Worm (Caenorhabditis elegans) whole organism, mixed stage, embryonic: ENCODE results near the gene vha-1.

ENCODE experiments used
- M03D4.4 ChIP-seq: sonication (generic microtip); optimal IDR thresholded peaks from 2 replicates; lab custom pipeline; 2017; ENCODE audit warnings: mild to moderate bottlenecking, missing genetic modification characterization, missing compliant biosample characterization
- bed-3 ChIP-seq: fragments of 200-800 bp; sonication (Bioruptor generic); optimal IDR thresholded peaks from 3 replicates; lab custom pipeline; 2018; ENCODE audit warnings: mild to moderate bottlenecking, missing genetic modification characterization, moderate library complexity, missing compliant biosample characterization
- blmp-1 ChIP-seq: fragments of 150-350 bp; optimal IDR thresholded peaks from 2 replicates; lab custom pipeline; 2014; ENCODE audit warnings: missing biosample characterization, missing genetic modification characterization
- ceh-39 ChIP-seq: fragments of 150-350 bp; optimal IDR thresholded peaks from 2 replicates; lab custom pipeline; 2014; ENCODE audit warnings: missing biosample characterization, missing genetic modification characterization
- ceh-43 ChIP-seq: fragments of 200-800 bp; sonication (Bioruptor generic); optimal IDR thresholded peaks from 2 replicates; lab custom pipeline; 2018; ENCODE audit warnings: mild to moderate bottlenecking, missing genetic modification characterization, moderate library complexity, missing compliant biosample characterization
- ces-1 ChIP-seq: fragments of 150-350 bp; optimal IDR thresholded peaks from 2 replicates; lab custom pipeline; 2014; ENCODE audit warnings: missing biosample characterization, missing genetic modification reagents, missing genetic modification characterization
- drap-1 ChIP-seq: fragments of 200-800 bp; sonication (Bioruptor generic); optimal IDR thresholded peaks from 3 replicates; lab custom pipeline; 2018; ENCODE audit warnings: mild to moderate bottlenecking, missing genetic modification characterization, missing compliant biosample characterization
- elt-3 ChIP-seq: fragments of 150-350 bp; optimal IDR thresholded peaks from 2 replicates; lab custom pipeline; 2014; ENCODE audit warnings: missing biosample characterization, missing genetic modification characterization
- flh-1 ChIP-seq: fragments of 200-800 bp; sonication (Bioruptor generic); optimal IDR thresholded peaks from 2 replicates; lab custom pipeline; 2018; ENCODE audit warnings: mild to moderate bottlenecking, missing genetic modification characterization, moderate library complexity, missing compliant biosample characterization
- ham-2 ChIP-seq: fragments of 200-800 bp; sonication (Bioruptor generic); optimal IDR thresholded peaks from 2 replicates; lab custom pipeline; 2018; ENCODE audit warnings: mild to moderate bottlenecking, missing genetic modification characterization, missing compliant biosample characterization
- hlh-1 ChIP-seq: fragments of 150-350 bp; optimal IDR thresholded peaks from 2 replicates; lab custom pipeline; 2014; ENCODE audit warnings: missing biosample characterization, missing genetic modification reagents, missing genetic modification characterization
- lin-13 ChIP-seq: fragments of 150-350 bp; optimal IDR thresholded peaks from 2 replicates; lab custom pipeline; 2014; ENCODE audit warnings: missing biosample characterization, missing genetic modification characterization
- lin-32 ChIP-seq: fragments of 200-800 bp; sonication (Bioruptor generic); optimal IDR thresholded peaks from 2 replicates; lab custom pipeline; 2018; ENCODE audit warnings: mild to moderate bottlenecking, missing genetic modification characterization, missing compliant biosample characterization
- lsy-2 ChIP-seq: fragments of 150-350 bp; optimal IDR thresholded peaks from 2 replicates; lab custom pipeline; 2014; ENCODE audit warnings: missing biosample characterization, missing genetic modification characterization
- mls-2 ChIP-seq: sonication (generic microtip); optimal IDR thresholded peaks from 2 replicates; lab custom pipeline; 2016; ENCODE audit warnings: mild to moderate bottlenecking, missing genetic modification characterization, moderate library complexity, missing compliant biosample characterization
- nhr-2 ChIP-seq: fragments of 150-350 bp; optimal IDR thresholded peaks from 2 replicates; lab custom pipeline; 2014; ENCODE audit warnings: missing biosample characterization, missing genetic modification characterization
- nhr-237 ChIP-seq: fragments of 150-350 bp; optimal IDR thresholded peaks from 2 replicates; lab custom pipeline; 2014; ENCODE audit warnings: missing biosample characterization, missing genetic modification characterization
- nhr-28 ChIP-seq: fragments of 150-350 bp; optimal IDR thresholded peaks from 2 replicates; lab custom pipeline; 2014; ENCODE audit warnings: missing biosample characterization, missing genetic modification characterization
- nhr-76 ChIP-seq: sonication (generic microtip); optimal IDR thresholded peaks from 2 replicates; lab custom pipeline; 2017; ENCODE audit warnings: missing biosample characterization, missing genetic modification characterization
- pha-4 ChIP-seq: fragments of 150-350 bp; optimal IDR thresholded peaks from 2 replicates; lab custom pipeline; 2018; ENCODE audit warnings: missing biosample characterization, missing genetic modification reagents, missing genetic modification characterization
- snpc-4 ChIP-seq: fragments of 150-350 bp; optimal IDR thresholded peaks from 2 replicates; lab custom pipeline; 2014; ENCODE audit warnings: missing biosample characterization, missing genetic modification characterization
- sptf-1 ChIP-seq: sonication (generic microtip); optimal IDR thresholded peaks from 2 replicates; lab custom pipeline; 2017; ENCODE audit warnings: mild to moderate bottlenecking, missing genetic modification characterization, moderate library complexity, missing compliant biosample characterization
- unc-120 ChIP-seq: sonication (generic microtip); optimal IDR thresholded peaks from 2 replicates; lab custom pipeline; 2017; ENCODE audit warnings: missing genetic modification characterization, missing compliant biosample characterization; ENCODE audit not compliant: poor library complexity, severe bottlenecking
- zip-8 ChIP-seq: fragments of 150-350 bp; optimal IDR thresholded peaks from 2 replicates; lab custom pipeline; 2014; ENCODE audit warnings: missing biosample characterization, missing genetic modification characterization
- ztf-11 ChIP-seq: fragments of 150-350 bp; optimal IDR thresholded peaks from 2 replicates; lab custom pipeline; 2014; ENCODE audit warnings: missing biosample characterization, missing genetic modification characterization

Gene vha-1

DNA sequence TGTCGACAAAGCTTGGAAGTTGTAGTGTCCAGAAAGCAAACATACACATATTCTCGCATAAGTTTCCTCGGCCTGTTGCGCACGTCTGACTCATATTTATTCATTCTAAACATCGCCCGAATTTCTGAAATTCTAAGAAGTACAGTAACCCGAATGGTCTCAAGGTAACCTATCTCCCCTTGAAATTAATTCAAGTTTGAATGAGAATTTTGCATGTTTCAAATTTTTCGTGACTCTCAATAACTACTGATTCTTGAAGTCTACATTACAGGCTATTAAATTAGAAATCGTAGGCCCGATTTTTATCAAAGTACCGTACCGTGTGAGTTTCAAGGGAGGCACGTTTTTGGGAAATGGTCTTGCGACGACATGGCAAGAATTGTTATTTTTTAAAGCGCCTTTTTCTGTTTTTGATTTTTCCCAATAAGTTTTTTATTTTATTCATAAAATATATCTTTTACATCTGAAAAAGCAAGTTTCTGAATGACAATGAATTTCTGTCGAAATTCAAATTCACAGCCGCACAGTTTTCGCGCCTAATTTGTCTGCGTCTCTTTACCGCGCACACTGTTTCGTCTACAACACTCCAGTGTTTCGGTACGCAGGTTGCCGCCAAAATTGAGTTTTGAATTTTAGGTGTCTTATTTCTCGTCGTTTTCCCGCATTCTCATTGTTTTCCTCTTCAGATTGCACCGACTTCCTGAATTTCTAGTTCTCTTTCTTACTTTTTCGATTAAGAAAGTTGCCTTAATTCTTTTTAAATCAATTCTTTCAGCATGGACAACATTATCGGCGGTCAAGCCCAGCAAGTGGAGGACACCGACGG is 12.8 kb downstream of the vha-1 start, which contains the start of the genes R10E11.9 and mcm-6:
Gene R10E11.9, minus strand, starts transcription at position 51 of the 826 bp plus-strand sequence.
Gene mcm-6, plus strand, starts transcription at position 776 of the 826 bp plus-strand sequence.
- TF ChIP-seq sptf-1 = no peak
- peak; percentile 11 for TF ChIP-seq pha-4 (tag; lab: Kevin White, UChicago)
- TF ChIP-seq, all 35 proteins: peak for 1

DNA sequence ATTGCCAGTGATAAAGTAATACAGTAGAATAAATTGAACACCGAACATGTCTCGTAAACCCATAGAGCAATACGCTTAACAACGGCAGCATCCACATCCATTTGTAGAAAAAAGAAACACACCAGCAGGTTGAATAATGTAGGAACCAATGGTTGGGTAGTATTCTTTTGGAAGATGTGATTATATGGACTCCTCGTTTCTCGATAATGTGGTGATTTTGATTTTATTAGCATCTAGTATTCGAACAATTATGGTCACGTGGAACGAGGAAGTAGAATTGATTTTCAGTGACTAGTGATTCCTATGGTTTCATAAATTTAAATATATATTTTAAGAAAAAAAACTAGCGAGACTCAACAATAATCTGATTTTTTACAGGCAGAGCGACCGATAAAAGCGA is 15.4 kb downstream of the vha-1 start, which contains the start of gene srxa-10:
Gene srxa-10, minus strand, starts transcription at position 101 of the 400 bp plus-strand sequence.
- TF ChIP-seq ztf-11 (tag; lab: Kevin White, UChicago) = no peak
- TF ChIP-seq unc-120 (tag; lab: Kevin White, UChicago) = no peak
- no peak for TF ChIP-seq nhr-28
- no peak for TF ChIP-seq lin-13
- no peak for TF ChIP-seq pha-4 (tag; lab: Kevin White, UChicago)
- no peak for TF ChIP-seq bed-3
- no peak for TF ChIP-seq M03D4.4 (tag; lab: Kevin White, UChicago)
- no peak for TF ChIP-seq zip-8 (tag; lab: Kevin White, UChicago)
- TF ChIP-seq nhr-76 (tag; lab: Kevin White, UChicago) = no peak
- TF ChIP-seq mls-2 (tag; lab: Kevin White, UChicago) = no peak
- TF ChIP-seq lin-32 = no peak
- TF ChIP-seq ceh-39 (tag; lab: Kevin White, UChicago) = no peak
- no peak for TF ChIP-seq ces-1 (GFP tag; lab: Kevin White, UChicago)

DNA sequence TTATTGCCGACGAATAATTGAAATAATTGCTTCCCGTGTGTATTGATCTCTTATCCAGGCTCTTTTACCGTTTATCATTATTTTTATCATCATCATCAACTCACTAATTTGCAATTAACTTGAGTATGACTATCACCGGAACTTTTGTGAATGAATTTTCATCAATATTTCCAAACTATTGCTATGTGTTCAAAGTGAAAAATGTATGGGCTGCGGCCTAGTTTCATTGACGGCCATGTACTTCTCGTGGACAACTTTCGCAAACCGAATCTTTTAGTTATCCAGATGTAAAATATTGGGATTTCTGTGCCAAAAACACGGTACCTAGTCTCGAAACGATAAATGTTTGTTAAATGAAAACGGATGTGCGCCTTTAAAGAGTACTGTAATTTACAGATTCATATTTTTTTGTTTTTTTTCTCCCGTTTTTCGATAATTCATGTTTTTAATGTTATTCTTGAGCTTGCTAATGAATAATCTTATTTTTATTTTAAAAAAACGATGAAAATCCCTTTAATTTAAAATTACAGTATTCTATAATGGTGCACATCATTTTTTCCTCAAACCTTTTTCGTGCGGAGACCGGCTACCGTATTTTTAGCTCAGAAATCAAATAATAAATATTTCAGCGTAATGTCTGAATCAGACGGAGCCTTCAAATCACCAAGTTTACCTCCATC is 17.6 kb downstream of the vha-1 start, which contains the start of gene ZK632.2:
Gene ZK632.2, plus strand, starts transcription at position 630 of the 680 bp plus-strand sequence.
- TF ChIP-seq ceh-39 (tag; lab: Kevin White, UChicago) (no peak), ztf-11 (tag; lab: Kevin White, UChicago) (no peak), blmp-1 (tag; lab: Kevin White, UChicago) (no peak), lsy-2 (no peak), drap-1 (GFP tag; lab: Kevin White, UChicago) (no peak), ces-1 (GFP tag; lab: Kevin White, UChicago) (no peak), bed-3 (no peak), nhr-237 (tag; lab: Kevin White, UChicago) (no peak), ceh-43 (GFP tag; lab: Kevin White, UChicago) (no peak), hlh-1 (tag; lab: Kevin White, UChicago) (no peak), elt-3 (tag; lab: Kevin White, UChicago) (no peak)

DNA sequence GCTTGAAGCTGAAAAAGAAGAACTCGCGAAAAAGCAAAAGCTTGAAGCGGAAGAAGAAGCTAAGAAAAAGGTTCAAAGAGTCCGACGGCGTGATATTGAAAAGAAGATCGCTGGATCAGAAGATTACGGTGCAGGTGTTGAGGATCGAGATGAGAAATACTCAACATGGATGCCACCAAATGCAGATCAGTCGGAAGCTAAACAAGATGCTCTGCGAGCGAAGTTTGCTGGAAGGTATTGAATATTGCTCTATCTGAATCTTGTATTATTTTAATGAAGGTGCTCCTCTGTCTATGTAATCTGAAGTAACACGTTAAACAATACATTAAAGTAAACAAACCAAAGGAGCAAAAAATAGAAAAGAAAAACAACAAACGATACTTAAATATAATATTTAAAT is 21.0 kb downstream of the vha-1 start:
- TF ChIP-seq flh-1 = no peak
- TF ChIP-seq sptf-1 = no peak
- no peak for TF ChIP-seq snpc-4 (tag; lab: Kevin White, UChicago)
- no peak for TF ChIP-seq lin-32
- TF ChIP-seq drap-1 (GFP tag; lab: Kevin White, UChicago) = no peak
- TF ChIP-seq ceh-43 (GFP tag; lab: Kevin White, UChicago) = no peak
- no peak for TF ChIP-seq ham-2 (GFP tag; lab: Kevin White, UChicago)
- no peak for TF ChIP-seq blmp-1 (tag; lab: Kevin White, UChicago)
- no peak for TF ChIP-seq pha-4 (tag; lab: Kevin White, UChicago)
- no peak for TF ChIP-seq hlh-1 (tag; lab: Kevin White, UChicago)
- no peak for TF ChIP-seq nhr-76 (tag; lab: Kevin White, UChicago)

DNA sequence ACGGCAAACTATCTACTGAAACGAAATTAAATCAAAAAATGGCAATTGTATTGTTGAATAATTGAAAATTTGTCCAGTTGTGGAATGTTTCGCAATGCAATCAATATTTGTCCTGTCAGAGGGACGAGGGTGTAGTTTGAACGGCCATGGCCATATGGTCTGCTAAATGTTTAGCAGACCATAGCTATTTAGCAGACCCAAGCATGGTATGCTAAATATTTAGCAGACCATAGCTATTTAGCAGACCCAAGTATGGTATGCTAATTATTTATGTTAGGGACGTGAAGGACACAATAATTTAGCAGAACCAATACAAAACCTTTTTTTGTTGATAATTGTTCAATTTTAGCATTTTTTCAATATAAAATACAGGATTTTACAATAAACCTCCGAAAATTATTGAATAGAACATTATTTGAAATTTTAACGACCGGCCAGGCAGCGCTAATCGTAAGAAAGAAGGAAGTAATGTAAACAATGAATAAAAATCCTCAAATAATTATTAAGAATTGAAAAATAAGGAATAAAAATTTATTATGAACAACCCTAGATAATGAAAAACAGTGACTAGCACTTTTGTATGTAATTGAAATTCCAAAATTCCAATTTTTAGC is 24.1 kb downstream of the vha-1 start, which contains the start of gene riok-3:
Gene riok-3, minus strand, starts transcription at position 15 of the 614 bp plus-strand sequence.
- TF ChIP-seq M03D4.4 (tag; lab: Kevin White, UChicago) = no peak
- TF ChIP-seq blmp-1 (tag; lab: Kevin White, UChicago) = no peak
- no peak for TF ChIP-seq sptf-1
- TF ChIP-seq nhr-2 (tag; lab: Kevin White, UChicago) = peak; percentile 55
- peak; percentile 29 for TF ChIP-seq ham-2 (GFP tag; lab: Kevin White, UChicago)
- TF ChIP-seq, all 35 proteins: peak for 2
